Worm (Caenorhabditis elegans) whole organism, young adult: ENCODE data around the gene Y37A1A.4.

Experiments used
- B0019.2 ChIP-seq: fragments of 200-800 bp; sonication (Bioruptor generic); conservative IDR thresholded peaks from 2 replicates; pipeline ENCODE4 v1.3.6; 2022; ENCODE audit warnings: missing genetic modification reagents, missing genetic modification characterization, missing compliant biosample characterization
- C06A6.2 ChIP-seq: fragments of 200-800 bp; sonication (Bioruptor generic); conservative IDR thresholded peaks from 2 replicates; pipeline ENCODE4 v1.3.6; 2022; ENCODE audit warnings: missing genetic modification characterization, missing compliant biosample characterization
- F33H1.4 ChIP-seq: fragments of 200-800 bp; sonication (Bioruptor generic); IDR thresholded peaks from 2 replicates; pipeline ENCODE4 v1.3.6; 2022; ENCODE audit warnings: missing genetic modification reagents, missing genetic modification characterization, missing compliant biosample characterization
- F37B4.10 ChIP-seq: fragments of 200-800 bp; sonication (Bioruptor generic); IDR thresholded peaks from 2 replicates; pipeline ENCODE4 v1.3.6; 2022; ENCODE audit warnings: missing genetic modification characterization, missing compliant biosample characterization
- K12H6.12 ChIP-seq: fragments of 200-800 bp; sonication (Bioruptor generic); optimal IDR thresholded peaks from 2 replicates; lab custom pipeline; 2018; ENCODE audit warnings: mild to moderate bottlenecking, missing genetic modification characterization, missing compliant biosample characterization
- Y53F4B.3 ChIP-seq: fragments of 200-800 bp; sonication (Bioruptor generic); IDR thresholded peaks from 2 replicates; pipeline ENCODE4 v1.3.6; 2022; ENCODE audit warnings: missing genetic modification reagents, missing genetic modification characterization, missing compliant biosample characterization
- Y67H2A.10 ChIP-seq: fragments of 200-800 bp; sonication (Bioruptor generic); conservative IDR thresholded peaks from 2 replicates; pipeline ENCODE4 v1.3.6; 2022; ENCODE audit warnings: missing genetic modification reagents, missing genetic modification characterization, missing compliant biosample characterization
- ama-1 ChIP-seq, 3 experiments: fragments of 150-350 bp in 1 of 3; sonication (generic microtip) in 2 of 3; optimal IDR thresholded peaks; 2 replicates each; lab custom pipeline; 2014 to 2018; ENCODE audit warnings: missing biosample characterization in 2 of 3, missing genetic modification characterization in 2 of 3, missing genetic modification reagents in 2 of 3
- aptf-2 ChIP-seq: fragments of 200-800 bp; sonication (Bioruptor generic); conservative IDR thresholded peaks from 2 replicates; pipeline ENCODE4 v1.3.6; 2022; ENCODE audit warnings: missing genetic modification reagents, missing genetic modification characterization, missing compliant biosample characterization
- aptf-3 ChIP-seq: fragments of 200-800 bp; sonication (Bioruptor generic); IDR thresholded peaks from 2 replicates; pipeline ENCODE4 v1.3.6; 2022; ENCODE audit warnings: missing genetic modification characterization, missing compliant biosample characterization
- attf-6 ChIP-seq: fragments of 200-800 bp; sonication (Bioruptor generic); IDR thresholded peaks from 2 replicates; pipeline ENCODE4 v1.3.6; 2022; ENCODE audit warnings: missing genetic modification reagents, missing genetic modification characterization, missing compliant biosample characterization
- bed-1 ChIP-seq: fragments of 200-800 bp; sonication (Bioruptor generic); IDR thresholded peaks from 2 replicates; pipeline ENCODE4 v1.3.6; 2022; ENCODE audit warnings: missing genetic modification reagents, missing genetic modification characterization, missing compliant biosample characterization
- cebp-1 ChIP-seq, 2 experiments: fragments of 200-800 bp in 1 of 2; sonication (Bioruptor generic) in 1 of 2; sonication (generic microtip) in 1 of 2; IDR thresholded peaks in 1 of 2; optimal IDR thresholded peaks in 1 of 2; 2 replicates each; pipeline versions ENCODE4 v1.3.6 to Lab custom; 2017 to 2022; ENCODE audit warnings: missing compliant biosample characterization in 2 of 2, missing genetic modification characterization in 2 of 2, mild to moderate bottlenecking in 1 of 2, missing genetic modification reagents in 1 of 2, moderate library complexity in 1 of 2
- chd-7 ChIP-seq: sonication (generic microtip); optimal IDR thresholded peaks from 2 replicates; lab custom pipeline; 2016; ENCODE audit warnings: mild to moderate bottlenecking, missing genetic modification characterization, moderate library complexity, missing compliant biosample characterization
- egl-18 ChIP-seq: fragments of 200-800 bp; sonication (Bioruptor generic); IDR thresholded peaks from 2 replicates; pipeline ENCODE4 v1.3.6; 2022; ENCODE audit warnings: missing genetic modification reagents, missing genetic modification characterization, missing compliant biosample characterization
- him-1 ChIP-seq: sonication (generic microtip); optimal IDR thresholded peaks from 2 replicates; lab custom pipeline; 2016; ENCODE audit warnings: missing genotype, missing genetic modification reagents, missing genetic modification characterization, missing compliant biosample characterization
- hmg-20 ChIP-seq: fragments of 200-800 bp; sonication (Bioruptor generic); IDR thresholded peaks from 2 replicates; pipeline ENCODE4 v1.3.6; 2022; ENCODE audit warnings: missing genetic modification reagents, missing genetic modification characterization, missing compliant biosample characterization
- hrde-1 ChIP-seq: sonication (generic microtip); optimal IDR thresholded peaks from 2 replicates; lab custom pipeline; 2016; ENCODE audit warnings: missing genetic modification characterization, mild to moderate bottlenecking, missing compliant biosample characterization, moderate library complexity, missing genotype, missing genetic modification reagents, borderline replicate concordance
- hsf-1 ChIP-seq: fragments of 200-800 bp; sonication (Bioruptor generic); IDR thresholded peaks from 2 replicates; pipeline ENCODE4 v1.3.6; 2022; ENCODE audit warnings: missing genetic modification reagents, missing genetic modification characterization, missing compliant biosample characterization
- lag-1 ChIP-seq: fragments of 200-800 bp; sonication (Bioruptor generic); IDR thresholded peaks from 2 replicates; pipeline ENCODE4 v1.3.6; 2022; ENCODE audit warnings: missing genetic modification reagents, missing genetic modification characterization, missing compliant biosample characterization
- let-607 ChIP-seq, 2 experiments: fragments of 200-800 bp in 1 of 2; sonication (Bioruptor generic) in 1 of 2; sonication (generic microtip) in 1 of 2; optimal IDR thresholded peaks; 2 replicates each; lab custom pipeline; 2016 to 2018; ENCODE audit warnings: mild to moderate bottlenecking in 2 of 2, missing compliant biosample characterization in 2 of 2, missing genetic modification characterization in 2 of 2, moderate library complexity in 2 of 2, missing genotype in 1 of 2
- lin-40 ChIP-seq: sonication (generic microtip); optimal IDR thresholded peaks from 2 replicates; lab custom pipeline; 2016; ENCODE audit warnings: missing genetic modification characterization, mild to moderate bottlenecking, missing compliant biosample characterization, missing genotype, missing genetic modification reagents
- lir-1 ChIP-seq: fragments of 200-800 bp; sonication (Bioruptor generic); conservative IDR thresholded peaks from 2 replicates; pipeline ENCODE4 v1.3.6; 2022; ENCODE audit warnings: missing genetic modification reagents, missing genetic modification characterization, missing compliant biosample characterization
- madf-6 ChIP-seq: fragments of 200-800 bp; sonication (Bioruptor generic); IDR thresholded peaks from 2 replicates; pipeline ENCODE4 v1.3.6; 2022; ENCODE audit warnings: missing genetic modification reagents, missing genetic modification characterization, missing compliant biosample characterization
- madf-8 ChIP-seq: fragments of 200-800 bp; sonication (Bioruptor generic); conservative IDR thresholded peaks from 2 replicates; pipeline ENCODE4 v1.3.6; 2022; ENCODE audit warnings: missing genetic modification reagents, missing genetic modification characterization, missing compliant biosample characterization
- mes-4 ChIP-seq: sonication (generic microtip); optimal IDR thresholded peaks from 2 replicates; lab custom pipeline; 2016; ENCODE audit warnings: missing genotype, missing genetic modification characterization, missing compliant biosample characterization
- nfya-2 ChIP-seq: fragments of 200-800 bp; sonication (Bioruptor generic); IDR thresholded peaks from 2 replicates; pipeline ENCODE4 v1.3.6; 2022; ENCODE audit warnings: missing genetic modification reagents, missing genetic modification characterization, missing compliant biosample characterization
- nhr-120 ChIP-seq: fragments of 200-800 bp; sonication (Bioruptor generic); IDR thresholded peaks from 2 replicates; pipeline ENCODE4 v1.3.6; 2022; ENCODE audit warnings: missing genetic modification characterization, missing compliant biosample characterization
- rpc-1 ChIP-seq, 2 experiments: fragments of 150-350 bp in 1 of 2; sonication (generic microtip) in 1 of 2; optimal IDR thresholded peaks; 2 replicates each; lab custom pipeline; 2014 to 2018; ENCODE audit warnings: missing biosample characterization in 1 of 2, missing genetic modification characterization in 1 of 2, missing genetic modification reagents in 1 of 2, missing genotype in 1 of 2
- snpc-1.1 ChIP-seq: sonication (generic microtip); optimal IDR thresholded peaks from 2 replicates; lab custom pipeline; 2017; ENCODE audit warnings: missing genetic modification characterization, mild to moderate bottlenecking, missing compliant biosample characterization, antibody characterized with exemption, moderate library complexity, missing genotype, missing genetic modification reagents; ENCODE audit not compliant: insufficient read depth
- snpc-4 ChIP-seq, 5 experiments: fragments of 150-350 bp in 1 of 5; sonication (generic microtip) in 4 of 5; optimal IDR thresholded peaks; 2 replicates each; lab custom pipeline; 2014 to 2018; ENCODE audit warnings: missing genetic modification characterization in 5 of 5, missing biosample characterization in 3 of 5, antibody characterized with exemption in 2 of 5, mild to moderate bottlenecking in 2 of 5, missing compliant biosample characterization in 2 of 5, missing genotype in 2 of 5, moderate library complexity in 2 of 5, missing genetic modification reagents in 1 of 5
- unc-62 ChIP-seq: fragments of 150-350 bp; optimal IDR thresholded peaks from 2 replicates; lab custom pipeline; 2014; ENCODE audit warnings: missing biosample characterization, missing genetic modification reagents, missing genetic modification characterization
- zfh-2 ChIP-seq: fragments of 200-800 bp; sonication (Bioruptor generic); conservative IDR thresholded peaks from 2 replicates; pipeline ENCODE4 v1.3.6; 2022; ENCODE audit warnings: missing genetic modification reagents, missing genetic modification characterization, missing compliant biosample characterization
- ztf-6 ChIP-seq: fragments of 200-800 bp; sonication (Bioruptor generic); IDR thresholded peaks from 2 replicates; pipeline ENCODE4 v1.3.6; 2022; ENCODE audit warnings: missing genetic modification reagents, missing genetic modification characterization, missing compliant biosample characterization

Gene Y37A1A.4

ce11 chrIV:13920974-13921373 is 13.2 kb upstream of the Y37A1A.4 start:
- TF ChIP-seq attf-6 (GFP tag; lab: Robert Waterston, UW): peak; percentile 81

- peak; percentile 94; the same call in 1 of the 2 replicates for TF ChIP-seq F37B4.10 (GFP tag; lab: Robert Waterston, UW)
- TF ChIP-seq bed-1 (GFP tag; lab: Robert Waterston, UW): peak; percentile 95
- peak; percentile 92; the same call in 1 of the 2 replicates for TF ChIP-seq nfya-2 (GFP tag; lab: Robert Waterston, UW)
- 0 out of 2 replicates have a peak, but pooled peaks have one; percentile 66 for TF ChIP-seq egl-18 (GFP tag; lab: Robert Waterston, UW)
- TF ChIP-seq ztf-6: peak; percentile 78
- TF ChIP-seq aptf-2 (GFP tag; lab: Robert Waterston, UW): peak; percentile 69
- 0 out of 2 replicates have a peak, but pooled peaks have one; percentile 45 for TF ChIP-seq Y67H2A.10 (GFP tag; lab: Robert Waterston, UW)
- TF ChIP-seq F33H1.4 (GFP tag; lab: Robert Waterston, UW): peak; percentile 76
- 0 out of 2 replicates have a peak, but pooled peaks have one; percentile 80 for TF ChIP-seq lag-1 (GFP tag; lab: Robert Waterston, UW)
- peak; percentile 91; the same call in 1 of the 2 replicates for TF ChIP-seq nhr-120 (GFP tag; lab: Robert Waterston, UW)
- TF ChIP-seq madf-8 (GFP tag; lab: Robert Waterston, UW): peak; percentile 27; the same call in 1 of the 2 replicates
- TF ChIP-seq attf-6 (GFP tag; lab: Robert Waterston, UW): peak; percentile 86
- peak; percentile 64 for TF ChIP-seq hmg-20 (GFP tag; lab: Robert Waterston, UW)
These were observed 11.9 kb upstream of the Y37A1A.4 start for ce11 chrIV:13922289-13922688.

ce11 chrIV:13927641-13928040 is 6.5 kb upstream of the Y37A1A.4 start:
- TF ChIP-seq attf-6 (GFP tag; lab: Robert Waterston, UW) (0 out of 2 replicates have a peak, but pooled peaks have one; percentile 36), him-1 (tag; lab: Kevin White, UChicago) (no peak)
- TF ChIP-seq, all 124 proteins: peak for 1

ce11 chrIV:13929558-13929957 is 4.6 kb upstream of the Y37A1A.4 start:
- peak; percentile 90 for TF ChIP-seq hsf-1 (GFP tag; lab: Robert Waterston, UW)

ce11 chrIV:13940847-13941246 is 6.7 kb downstream of the Y37A1A.4 start:
- TF ChIP-seq aptf-3: no peak
- TF ChIP-seq K12H6.12: no peak
- TF ChIP-seq, all 124 proteins: peak for 0

- TF ChIP-seq F33H1.4 (GFP tag; lab: Robert Waterston, UW) (no peak), snpc-4 (GFP tag; optimal IDR thresholded peaks at IDR 0.05; lab: Kevin White, UChicago) (no peak), snpc-4 (tag; optimal IDR thresholded peaks at IDR 0.05; lab: Kevin White, UChicago) (peak in 2 of 4 experiments; percentile 20 to 60), hrde-1 (no peak), snpc-1.1 (tag; lab: Kevin White, UChicago) (no peak), rpc-1 (optimal IDR thresholded peaks at IDR 0.05; lab: Kevin White, UChicago) (no peak), rpc-1 (tag; optimal IDR thresholded peaks at IDR 0.05; lab: Kevin White, UChicago) (no peak), lin-40 (tag; lab: Kevin White, UChicago) (no peak), Y53F4B.3 (GFP tag; lab: Robert Waterston, UW) (no peak), attf-6 (GFP tag; lab: Robert Waterston, UW) (peak; percentile 72), zfh-2 (GFP tag; lab: Robert Waterston, UW) (no peak)
These were observed 7.5 kb downstream of the Y37A1A.4 start for ce11 chrIV:13941640-13942039.

ce11 chrIV:13945188-13945587 is 11.0 kb downstream of the Y37A1A.4 start:
- TF ChIP-seq Y53F4B.3 (GFP tag; lab: Robert Waterston, UW) (no peak), B0019.2 (GFP tag; lab: Robert Waterston, UW) (no peak), lir-1 (GFP tag; lab: Robert Waterston, UW) (no peak), cebp-1 (GFP tag; IDR thresholded peaks at IDR 0.05; lab: Robert Waterston, UW) (no peak), cebp-1 (tag; optimal IDR thresholded peaks at IDR 0.05; lab: Kevin White, UChicago) (no peak), madf-8 (GFP tag; lab: Robert Waterston, UW) (no peak), mes-4 (tag; lab: Kevin White, UChicago) (no peak), C06A6.2 (no peak), chd-7 (no peak), let-607 (tag; optimal IDR thresholded peaks at IDR 0.05; lab: Kevin White, UChicago) (no peak), unc-62 (GFP tag; lab: Kevin White, UChicago) (no peak), madf-6 (GFP tag; lab: Robert Waterston, UW) (no peak), Y67H2A.10 (GFP tag; lab: Robert Waterston, UW) (no peak), ama-1 (optimal IDR thresholded peaks at IDR 0.05; lab: Kevin White, UChicago) (no peak), ama-1 (GFP tag; optimal IDR thresholded peaks at IDR 0.05; lab: Kevin White, UChicago) (no peak)
